Fruit fly (Drosophila melanogaster): ENCODE results near the gene CG4022.

Gene CG4022

DNA sequence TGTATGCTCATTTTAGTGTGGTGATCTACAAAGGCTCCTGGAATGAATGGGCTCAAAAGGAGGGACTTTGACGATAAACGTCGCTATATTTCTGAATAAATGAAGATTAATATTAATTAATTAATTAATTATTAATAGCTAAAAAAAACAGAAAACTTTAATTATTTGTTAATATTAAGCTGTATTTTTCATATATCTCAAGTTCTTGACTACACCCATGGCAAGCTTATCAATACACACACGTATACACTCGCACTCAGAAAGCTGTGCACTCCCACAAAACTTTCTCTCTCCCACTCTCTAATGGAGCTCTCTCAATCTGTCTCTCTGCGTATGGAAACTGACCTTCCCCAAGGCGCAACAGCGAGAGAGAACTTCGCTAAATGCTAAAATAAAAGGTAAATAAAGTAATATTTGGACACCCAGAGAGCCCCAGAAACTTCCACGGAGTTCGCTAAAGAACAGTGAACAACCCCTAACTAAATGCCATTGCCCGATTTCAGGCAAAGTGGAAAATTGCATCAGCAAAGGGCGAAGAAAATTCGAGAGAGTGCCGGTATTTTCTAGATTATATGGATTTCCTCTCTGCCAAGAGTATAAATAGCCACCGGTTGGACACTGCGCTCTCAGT, 37.1 kb downstream of the CG4022 start (continued):
- TF ChIP-seq Sox102F (GFP tag; optimal IDR thresholded peaks at IDR 0.05): peak; percentile 76
- TF ChIP-seq Dip3 (GFP tag; optimal IDR thresholded peaks at IDR 0.05): peak; percentile 34
- TF ChIP-seq nau (GFP tag; optimal IDR thresholded peaks at IDR 0.05): peak; percentile 56
- peak; percentile 39 to 81 for TF ChIP-seq bsh (GFP tag; optimal IDR thresholded peaks at IDR 0.05)
- peak; percentile 56; the same call in 1 of the 3 replicates for TF ChIP-seq Optix (GFP tag; IDR thresholded peaks at IDR 0.05)
- peak; percentile 81 for TF ChIP-seq CG17328 (GFP tag; IDR thresholded peaks at IDR 0.05)
- peak; percentile 51 for TF ChIP-seq CG8359 (GFP tag; optimal IDR thresholded peaks at IDR 0.05; ENCODE audit: borderline replicate concordance)
- 0 out of 3 replicates have a peak, but pooled peaks have one; percentile 62 for TF ChIP-seq gce (GFP tag; IDR thresholded peaks at IDR 0.05)
- peak; percentile 33 for TF ChIP-seq gcm (GFP tag; optimal IDR thresholded peaks at IDR 0.05)

DNA sequence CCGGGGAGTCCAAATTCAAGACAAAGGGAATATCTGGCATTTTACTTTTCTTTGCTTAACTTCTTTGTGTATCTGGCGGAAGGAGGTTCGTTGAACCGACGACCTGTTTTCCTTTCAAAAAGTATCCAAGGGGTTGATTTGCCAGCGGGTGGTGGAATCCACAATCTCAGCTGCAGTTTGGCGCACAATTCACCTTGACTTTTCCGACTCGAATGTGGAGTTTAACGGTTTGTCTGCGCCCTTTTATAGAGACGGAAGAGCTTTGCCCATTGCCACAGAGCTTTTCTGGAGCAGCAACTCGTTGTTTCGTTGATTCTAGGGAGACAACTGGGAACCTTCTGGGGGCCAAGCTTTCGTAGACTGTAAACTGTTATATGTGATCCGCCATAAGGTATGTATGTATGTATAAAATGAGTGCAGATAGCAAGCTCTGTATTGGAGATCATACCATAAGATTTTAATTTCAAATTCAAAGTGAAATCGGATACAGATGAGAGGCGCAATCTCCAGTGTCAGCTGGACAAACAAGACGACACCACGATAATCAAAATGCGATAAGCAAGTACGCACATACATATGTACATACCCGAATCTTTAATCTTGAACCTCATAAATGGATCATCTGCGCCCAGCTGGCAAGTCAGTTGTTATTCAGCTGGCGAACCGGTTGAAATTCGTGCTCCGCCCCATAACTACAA, 38.2 kb downstream of the CG4022 start, which contains the start of the genes Hsp67Bc, CG4456 and Hsp22:
Gene Hsp67Bc (minus strand): TSS at position 220 of the 698 bp plus-strand sequence.
Gene CG4456 (plus strand): TSS at position 445 of the 698 bp plus-strand sequence.
Gene Hsp22 (plus strand): TSS at position 654 of the 698 bp plus-strand sequence.
- TF ChIP-seq tna (GFP tag; IDR thresholded peaks at IDR 0.05; ENCODE audit: partially characterized antibody) (no peak), CG15011 (GFP tag; optimal IDR thresholded peaks at IDR 0.05) (peak; percentile 13), grn (GFP tag; optimal IDR thresholded peaks at IDR 0.05) (peak; percentile 81), CG15601 (tag; optimal IDR thresholded peaks at IDR 0.05) (peak; percentile 30), fd64A (GFP tag; optimal IDR thresholded peaks at IDR 0.05) (peak; percentile 33), ci (GFP tag; IDR thresholded peaks at IDR 0.05) (0 out of 3 replicates have a peak, but pooled peaks have one; percentile 51), CG8478 (optimal IDR thresholded peaks at IDR 0.05) (no peak), abd-A (tag; optimal IDR thresholded peaks at IDR 0.05) (peak; percentile 35), CG14860 (GFP tag; IDR thresholded peaks at IDR 0.05; ENCODE audit: partially characterized antibody) (no peak), Fer1 (GFP tag; optimal IDR thresholded peaks at IDR 0.05) (peak; percentile 14), CG34224 (GFP tag; IDR thresholded peaks at IDR 0.05; ENCODE audit: partially characterized antibody) (0 out of 3 replicates have a peak, but pooled peaks have one; percentile 35), Bgb (GFP tag; IDR thresholded peaks at IDR 0.05; ENCODE audit: partially characterized antibody) (peak; percentile 27; the same call in 1 of the 2 replicates), CTCF (GFP tag; optimal IDR thresholded peaks at IDR 0.05) (peak; percentile 5), CG1792 (GFP tag; optimal IDR thresholded peaks at IDR 0.05) (peak; percentile 1), CG6254 (GFP tag; optimal IDR thresholded peaks at IDR 0.05) (peak; percentile 18), kni (GFP tag; optimal IDR thresholded peaks at IDR 0.05) (peak; percentile 86), CG14965 (GFP tag; optimal IDR thresholded peaks at IDR 0.05; ENCODE audit: borderline replicate concordance) (no peak), wdn (GFP tag; IDR thresholded peaks at IDR 0.05) (no peak), CG12071 (GFP tag; optimal IDR thresholded peaks at IDR 0.05) (peak; percentile 15), CG12769 (tag; optimal IDR thresholded peaks at IDR 0.05) (peak; percentile 83), gce (GFP tag; IDR thresholded peaks at IDR 0.05) (0 out of 3 replicates have a peak, but pooled peaks have one; percentile 50), Neu2 (GFP tag; optimal IDR thresholded peaks at IDR 0.05; ENCODE audit: borderline replicate concordance) (no peak), sug (tag; optimal IDR thresholded peaks at IDR 0.05) (peak; percentile 27), Deaf1 (tag; optimal IDR thresholded peaks at IDR 0.05) (peak; percentile 20), bbx (GFP tag; IDR thresholded peaks at IDR 0.05; ENCODE audit: partially characterized antibody) (peak; percentile 24; the same call in 1 of the 2 replicates), CG11085 (GFP tag; IDR thresholded peaks at IDR 0.05) (0 out of 2 replicates have a peak, but pooled peaks have one; percentile 7), p53 (GFP tag; optimal IDR thresholded peaks at IDR 0.05) (no peak), sr (GFP tag; IDR thresholded peaks at IDR 0.05) (no peak), CG1603 (tag; optimal IDR thresholded peaks at IDR 0.05) (peak; percentile 0), CG34376 (GFP tag; optimal IDR thresholded peaks at IDR 0.05) (peak; percentile 48), E2f1 (GFP tag; IDR thresholded peaks at IDR 0.05) (no peak), Med (GFP tag) (peak; percentile 74), vvl (GFP tag; IDR thresholded peaks at IDR 0.05) (0 out of 2 replicates have a peak, but pooled peaks have one; percentile 12), cato (GFP tag; optimal IDR thresholded peaks at IDR 0.05; ENCODE audit: borderline replicate concordance) (no peak), Doc3 (GFP tag; IDR thresholded peaks at IDR 0.05; ENCODE audit: partially characterized antibody) (no peak), dm (GFP tag; optimal IDR thresholded peaks at IDR 0.05) (no peak), nerfin-1 (tag; optimal IDR thresholded peaks at IDR 0.05) (peak; percentile 19), CG8765 (GFP tag; IDR thresholded peaks at IDR 0.05) (no peak)

Measured in whole organism, embryonic.